Worm (Caenorhabditis elegans) whole organism, mixed stage, embryonic: ENCODE results near the gene gpdh-2.

Experiments used
- M03D4.4 ChIP-seq: sonication (generic microtip); optimal IDR thresholded peaks from 2 replicates; lab custom pipeline; 2017; ENCODE audit warnings: mild to moderate bottlenecking, missing genetic modification characterization, missing compliant biosample characterization
- blmp-1 ChIP-seq: fragments of 150-350 bp; optimal IDR thresholded peaks from 2 replicates; lab custom pipeline; 2014; ENCODE audit warnings: missing biosample characterization, missing genetic modification characterization
- ces-1 ChIP-seq: fragments of 150-350 bp; optimal IDR thresholded peaks from 2 replicates; lab custom pipeline; 2014; ENCODE audit warnings: missing biosample characterization, missing genetic modification reagents, missing genetic modification characterization
- mls-2 ChIP-seq: sonication (generic microtip); optimal IDR thresholded peaks from 2 replicates; lab custom pipeline; 2016; ENCODE audit warnings: mild to moderate bottlenecking, missing genetic modification characterization, moderate library complexity, missing compliant biosample characterization

- peak; percentile 94 for TF ChIP-seq mls-2 (tag; lab: Kevin White, UChicago)
- no peak for TF ChIP-seq blmp-1
- TF ChIP-seq ces-1 = peak; percentile 45
- TF ChIP-seq M03D4.4 (tag; lab: Kevin White, UChicago) = peak; percentile 83
These were observed 2.7 kb upstream of the gpdh-2 start for ce11 chrIII:9861470-9862342.
